Fruit fly (Drosophila melanogaster): ENCODE data around the gene CG2656.

CG2656 gene

DNA sequence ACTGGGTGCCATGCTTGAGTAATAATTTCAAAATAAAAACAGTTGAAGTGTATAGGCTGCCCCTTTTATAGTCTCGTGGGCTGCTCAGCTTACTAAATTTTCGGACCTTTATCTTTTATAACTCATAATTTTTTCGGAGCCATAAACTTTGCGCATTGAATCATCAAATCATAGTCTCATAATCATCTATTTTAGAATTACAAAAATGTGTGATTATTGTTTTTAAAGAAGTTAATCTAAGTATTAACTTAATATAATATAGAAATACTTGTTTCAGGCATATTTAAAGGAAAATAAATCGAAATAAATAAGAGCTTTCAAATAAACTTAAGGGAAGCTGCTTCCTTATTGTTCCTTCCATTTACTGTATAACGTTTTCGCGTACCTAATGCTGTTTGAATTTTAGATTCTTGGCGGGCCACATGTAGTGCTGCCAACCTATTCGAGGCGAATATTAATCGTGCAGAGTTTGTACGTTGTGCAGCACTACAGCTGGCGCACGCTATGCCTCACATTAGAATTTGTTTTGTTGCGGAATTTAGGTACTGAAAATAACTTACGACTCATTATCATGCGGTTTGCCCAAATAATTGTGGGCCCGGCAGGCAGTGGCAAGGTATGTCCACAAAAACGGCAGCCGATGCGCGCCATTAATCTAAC, at the start of gene CG2656, which contains the start of gene CG14610:
TSS of gene CG2656 (plus strand) at position 480 of the 660 bp plus-strand sequence.
TSS of gene CG14610 (minus strand) at position 51 of the 660 bp plus-strand sequence.
- TF ChIP-seq CG32121 (GFP tag; IDR thresholded peaks at IDR 0.05) (peak; percentile 34; the same call in 1 of the 2 replicates), Snoo (tag; optimal IDR thresholded peaks at IDR 0.05) (peak; percentile 50), CG10348 (GFP tag; IDR thresholded peaks at IDR 0.05) (no peak), CG34367 (tag; optimal IDR thresholded peaks at IDR 0.05) (no peak), D1 (tag; optimal IDR thresholded peaks at IDR 0.05) (peak; percentile 57)

DNA sequence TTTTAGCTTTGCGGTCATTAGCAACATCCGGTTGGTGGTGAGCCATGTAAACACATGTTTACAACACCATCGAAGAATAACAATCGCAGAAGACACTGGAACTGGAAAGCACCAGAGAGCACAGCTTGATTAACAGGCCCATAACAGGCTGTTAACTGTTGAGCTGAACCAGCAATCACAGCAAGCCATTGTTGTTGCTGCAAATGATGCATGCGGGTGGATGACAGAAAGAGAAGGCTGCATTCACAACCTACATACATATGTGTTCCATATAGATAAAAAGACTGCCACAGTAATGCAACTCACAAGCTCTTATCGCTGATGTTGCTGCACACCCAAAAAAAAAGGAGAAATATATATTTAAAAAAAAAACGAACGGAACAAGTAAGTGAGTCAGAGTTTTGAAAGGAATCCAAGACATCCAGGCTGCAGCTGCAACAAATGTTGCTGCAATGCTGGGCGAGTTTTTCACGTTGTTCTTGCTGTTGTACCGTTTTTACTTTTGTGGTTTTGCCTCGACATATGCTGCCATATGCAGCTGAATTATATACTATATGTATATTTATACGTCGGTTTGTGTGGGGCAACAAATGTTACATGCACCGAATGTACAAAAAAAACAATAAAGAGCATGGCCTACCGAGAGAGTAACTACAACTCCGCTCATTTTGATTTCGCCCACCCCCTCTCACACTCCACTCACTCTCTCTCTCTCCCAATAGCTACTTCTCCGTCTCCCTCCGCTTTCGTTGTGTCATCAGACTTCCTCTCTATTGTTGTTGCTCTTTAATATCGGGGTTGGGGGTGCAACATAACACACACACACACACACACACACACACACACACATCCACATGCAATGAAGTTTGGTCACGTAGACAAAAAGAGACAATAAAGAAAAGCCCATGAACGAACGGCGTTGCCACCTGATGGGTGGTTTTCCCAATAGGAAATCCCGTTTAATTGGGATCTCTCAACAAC, 41.4 kb upstream of the CG2656 start:
- peak; percentile 17 for TF ChIP-seq CG8159 (tag; optimal IDR thresholded peaks at IDR 0.05)
- peak; percentile 10 for TF ChIP-seq CG13204 (GFP tag; optimal IDR thresholded peaks at IDR 0.05)
- peak; percentile 2 for TF ChIP-seq CG8301 (tag; optimal IDR thresholded peaks at IDR 0.05)
- TF ChIP-seq CG12605 (GFP tag; IDR thresholded peaks at IDR 0.05), result peak; percentile 42; the same call in 1 of the 2 replicates
- no peak for TF ChIP-seq CG9948 (tag; optimal IDR thresholded peaks at IDR 0.05)
- no peak for TF ChIP-seq Pif1B (GFP tag; optimal IDR thresholded peaks at IDR 0.05)
- TF ChIP-seq Ets98B (GFP tag; IDR thresholded peaks at IDR 0.05), result peak; percentile 71
- TF ChIP-seq CG14655 (GFP tag; optimal IDR thresholded peaks at IDR 0.05), result no peak
- peak; percentile 71 for TF ChIP-seq EcR (GFP tag; optimal IDR thresholded peaks at IDR 0.05)
- TF ChIP-seq rn (GFP tag; IDR thresholded peaks at IDR 0.05), result no peak
- TF ChIP-seq CG4496 (GFP tag; IDR thresholded peaks at IDR 0.05), result peak; percentile 66; the same call in 2 of the 3 replicates
- no peak for TF ChIP-seq gl (tag; optimal IDR thresholded peaks at IDR 0.05)
- TF ChIP-seq CG34367 (tag; optimal IDR thresholded peaks at IDR 0.05), result no peak
- TF ChIP-seq CG32121 (GFP tag; IDR thresholded peaks at IDR 0.05), result peak; percentile 58
- no peak for TF ChIP-seq CG17806 (tag; optimal IDR thresholded peaks at IDR 0.05)
- peak; percentile 21 for TF ChIP-seq Pif1A (GFP tag; optimal IDR thresholded peaks at IDR 0.05)
- TF ChIP-seq fd96Ca (GFP tag; IDR thresholded peaks at IDR 0.05), result peak; percentile 59; the same call in 2 of the 3 replicates

DNA sequence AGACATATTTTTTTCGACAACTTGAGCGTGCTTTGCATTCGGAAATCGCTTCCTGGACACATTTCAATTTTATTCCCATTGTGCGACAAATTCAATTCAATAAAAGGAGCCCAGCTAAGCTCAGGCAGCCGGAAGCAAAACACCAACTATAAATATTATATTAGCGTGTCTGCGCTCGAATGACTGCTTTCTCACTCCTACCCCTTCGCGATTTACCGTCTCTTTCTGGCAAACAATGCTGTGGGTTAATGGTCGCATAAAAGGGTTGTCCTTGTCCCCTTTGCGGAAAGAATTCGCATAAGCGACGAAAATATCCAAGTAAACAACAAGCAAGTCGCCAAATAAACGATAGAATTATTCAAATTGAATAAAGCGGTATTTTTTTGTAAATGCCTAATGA, 40.2 kb upstream of the CG2656 start:
- no peak for TF ChIP-seq CG17806 (tag; optimal IDR thresholded peaks at IDR 0.05)
- peak; percentile 41 for TF ChIP-seq EcR (GFP tag; optimal IDR thresholded peaks at IDR 0.05)
- TF ChIP-seq CG12605 (GFP tag; IDR thresholded peaks at IDR 0.05), result no peak

DNA sequence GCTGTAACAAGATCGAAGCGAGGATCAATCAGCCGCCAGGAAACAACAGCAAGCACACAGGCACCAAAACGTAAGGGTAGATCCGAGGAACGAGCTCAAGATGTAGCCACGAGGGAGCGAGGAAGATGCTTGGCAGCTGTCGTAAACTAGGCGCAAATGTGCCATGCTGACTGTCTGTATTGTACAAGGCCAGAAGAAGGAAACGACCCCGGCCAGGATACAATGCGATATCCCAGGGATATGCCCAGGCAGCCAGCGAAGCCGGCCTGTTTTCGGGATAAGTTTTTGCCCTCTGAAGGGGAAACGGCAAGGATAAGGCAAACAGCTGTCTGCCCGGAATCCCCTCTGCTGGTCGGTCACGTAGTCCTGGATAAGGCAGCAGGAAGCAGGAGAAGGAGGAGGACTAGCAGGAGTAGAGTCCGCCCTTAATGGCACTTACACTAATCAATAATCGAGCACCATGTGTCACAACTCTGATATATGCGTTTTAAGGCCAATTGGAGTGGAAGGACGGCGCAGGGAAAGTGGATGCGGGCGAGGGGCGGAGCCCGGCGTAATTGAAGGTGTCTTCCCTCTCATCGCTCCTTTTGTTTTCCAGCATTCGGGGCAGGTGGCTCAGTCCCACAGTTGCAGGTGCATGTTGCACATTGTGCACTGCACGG, 38.9 kb upstream of the CG2656 start:
- TF ChIP-seq CG15710 (tag; optimal IDR thresholded peaks at IDR 0.05), result no peak
- TF ChIP-seq CG34367 (tag; optimal IDR thresholded peaks at IDR 0.05), result no peak
- no peak for TF ChIP-seq CG14655 (GFP tag; optimal IDR thresholded peaks at IDR 0.05)
- no peak for TF ChIP-seq fd96Ca (GFP tag; IDR thresholded peaks at IDR 0.05)
- no peak for TF ChIP-seq gl (tag; optimal IDR thresholded peaks at IDR 0.05)
- no peak for TF ChIP-seq CG10348 (GFP tag; IDR thresholded peaks at IDR 0.05)
- TF ChIP-seq Snoo (tag; optimal IDR thresholded peaks at IDR 0.05), result no peak
- no peak for TF ChIP-seq CG8159 (tag; optimal IDR thresholded peaks at IDR 0.05)
- TF ChIP-seq rn (GFP tag; IDR thresholded peaks at IDR 0.05), result no peak

DNA sequence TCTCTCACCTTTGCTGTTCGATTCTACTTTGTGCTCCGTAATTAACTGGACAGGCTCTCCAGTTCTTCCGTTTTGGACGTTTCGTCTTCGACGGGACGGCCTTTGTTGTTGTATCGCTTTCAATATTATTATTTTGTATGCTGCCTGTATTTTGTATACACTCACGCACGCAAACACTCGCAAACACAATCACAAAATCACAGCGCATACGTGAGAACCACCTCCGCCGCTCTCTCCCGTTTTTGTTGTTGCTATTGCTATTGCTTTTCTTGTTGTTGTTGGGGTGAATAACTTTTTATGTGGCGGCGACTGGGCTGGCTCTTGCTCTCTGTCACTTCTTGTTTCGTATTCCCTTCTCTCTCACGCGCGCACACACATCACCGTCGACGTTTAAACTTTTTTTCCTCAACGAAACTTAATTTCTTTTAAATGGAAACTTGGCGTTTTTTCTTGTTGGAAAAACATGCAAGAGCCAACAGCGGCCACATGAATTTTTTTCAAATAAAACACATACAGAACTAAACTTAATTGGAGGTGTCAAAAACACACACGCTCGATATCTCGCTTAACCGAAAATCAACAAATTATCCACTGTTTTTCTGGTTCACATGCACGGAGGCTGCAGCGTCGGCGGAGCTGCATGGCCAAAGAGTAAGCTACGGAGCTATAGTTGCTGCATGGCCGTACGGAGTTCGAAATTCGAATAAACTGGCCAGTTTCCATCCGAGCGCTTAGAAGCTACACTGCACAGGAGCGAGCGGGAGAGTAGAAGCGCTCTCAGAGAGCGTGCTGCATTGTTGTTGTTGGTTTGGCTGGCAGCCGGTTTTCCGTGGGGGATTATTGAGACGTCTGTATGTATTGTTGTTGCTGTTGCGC, 36.6 kb upstream of the CG2656 start:
- TF ChIP-seq rn (GFP tag; IDR thresholded peaks at IDR 0.05) (no peak), gl (tag; optimal IDR thresholded peaks at IDR 0.05) (no peak), EcR (GFP tag; optimal IDR thresholded peaks at IDR 0.05) (peak; percentile 99), CG12605 (GFP tag; IDR thresholded peaks at IDR 0.05) (no peak), CG4496 (GFP tag; IDR thresholded peaks at IDR 0.05) (no peak), Pif1A (GFP tag; optimal IDR thresholded peaks at IDR 0.05) (no peak), CG8301 (tag; optimal IDR thresholded peaks at IDR 0.05) (no peak), D1 (tag; optimal IDR thresholded peaks at IDR 0.05) (peak; percentile 10), CG14655 (GFP tag; optimal IDR thresholded peaks at IDR 0.05) (peak; percentile 7), Pif1B (GFP tag; optimal IDR thresholded peaks at IDR 0.05) (no peak), CG10348 (GFP tag; IDR thresholded peaks at IDR 0.05) (no peak), fd96Ca (GFP tag; IDR thresholded peaks at IDR 0.05) (no peak), Snoo (tag; optimal IDR thresholded peaks at IDR 0.05) (no peak), CG17806 (tag; optimal IDR thresholded peaks at IDR 0.05) (no peak), CG9948 (tag; optimal IDR thresholded peaks at IDR 0.05) (peak; percentile 38), CG8159 (tag; optimal IDR thresholded peaks at IDR 0.05) (peak; percentile 4), CG13204 (GFP tag; optimal IDR thresholded peaks at IDR 0.05) (peak; percentile 34), CG34367 (tag; optimal IDR thresholded peaks at IDR 0.05) (no peak), CG32121 (GFP tag; IDR thresholded peaks at IDR 0.05) (no peak), Ets98B (GFP tag; IDR thresholded peaks at IDR 0.05) (no peak), CG15710 (tag; optimal IDR thresholded peaks at IDR 0.05) (no peak)

Measured in whole organism, pupa.